Worm (Caenorhabditis elegans) whole organism, L3 larva: ENCODE results near the gene F58F9.4.

ENCODE experiments used
- ama-1 ChIP-seq: fragments of 150-350 bp; optimal IDR thresholded peaks from 2 replicates; lab custom pipeline; 2018
- daf-12 ChIP-seq: fragments of 150-350 bp; optimal IDR thresholded peaks from 2 replicates; lab custom pipeline; 2014; ENCODE audit warnings: missing biosample characterization, missing genetic modification reagents, missing genetic modification characterization
- fkh-10 ChIP-seq: sonication (generic microtip); optimal IDR thresholded peaks from 2 replicates; lab custom pipeline; 2017; ENCODE audit warnings: missing biosample characterization, missing genetic modification reagents, missing genetic modification characterization
- lin-39 ChIP-seq: fragments of 150-350 bp; optimal IDR thresholded peaks from 2 replicates; lab custom pipeline; 2018; ENCODE audit warnings: missing biosample characterization, missing genetic modification reagents, missing genetic modification characterization
- nfya-1 ChIP-seq: sonication (generic microtip); optimal IDR thresholded peaks from 2 replicates; lab custom pipeline; 2017; ENCODE audit warnings: missing genetic modification characterization, mild to moderate bottlenecking, missing compliant biosample characterization, antibody characterized with exemption, moderate library complexity; ENCODE audit not compliant: insufficient read depth
- nhr-28 ChIP-seq: fragments of 150-350 bp; optimal IDR thresholded peaks from 2 replicates; lab custom pipeline; 2014; ENCODE audit warnings: missing biosample characterization, missing genetic modification characterization
- pha-4 ChIP-seq: fragments of 150-350 bp; optimal IDR thresholded peaks from 2 replicates; lab custom pipeline; 2014; ENCODE audit warnings: missing biosample characterization, missing genetic modification reagents, missing genetic modification characterization
- skn-1 ChIP-seq: fragments of 150-350 bp; optimal IDR thresholded peaks from 2 replicates; lab custom pipeline; 2014; ENCODE audit warnings: missing biosample characterization, missing genetic modification characterization
- snpc-4 ChIP-seq: fragments of 150-350 bp; optimal IDR thresholded peaks from 2 replicates; lab custom pipeline; 2014; ENCODE audit warnings: missing biosample characterization, missing genetic modification characterization
- ztf-11 ChIP-seq: fragments of 150-350 bp; optimal IDR thresholded peaks from 2 replicates; lab custom pipeline; 2014; ENCODE audit warnings: missing biosample characterization, missing genetic modification characterization
- ztf-4 ChIP-seq: fragments of 150-350 bp; optimal IDR thresholded peaks from 2 replicates; lab custom pipeline; 2014; ENCODE audit warnings: missing biosample characterization, missing genetic modification characterization

DNA sequence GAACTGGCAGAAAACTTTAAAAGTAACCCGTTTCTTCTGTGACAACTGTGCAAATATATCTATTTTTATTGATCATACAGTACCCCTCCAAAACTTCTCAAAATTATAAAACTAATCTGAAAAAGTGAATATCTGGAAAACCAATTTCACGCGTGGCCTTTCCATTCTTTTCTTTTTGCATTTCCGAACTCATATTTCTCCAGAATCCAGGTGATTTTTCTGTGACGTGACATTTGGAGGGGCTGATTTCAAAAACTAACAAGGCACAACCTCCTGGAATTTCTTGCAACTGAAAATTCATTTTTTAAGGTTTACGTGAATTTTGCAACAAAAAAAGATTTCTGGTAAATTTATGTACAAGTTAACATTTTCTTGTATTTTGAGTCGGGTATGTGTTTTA, 30.6 kb upstream of the F58F9.4 start:
- TF ChIP-seq daf-12 (tag; lab: Kevin White, UChicago) (no peak), nfya-1 (tag; lab: Kevin White, UChicago) (no peak), ztf-4 (tag; lab: Kevin White, UChicago) (no peak), ztf-11 (tag; lab: Kevin White, UChicago) (no peak), fkh-10 (GFP tag; lab: Kevin White, UChicago) (no peak), ama-1 (lab: Kevin White, UChicago) (no peak), nhr-28 (tag; lab: Kevin White, UChicago) (no peak), pha-4 (tag; lab: Kevin White, UChicago) (no peak), lin-39 (tag; lab: Kevin White, UChicago) (no peak), skn-1 (tag; lab: Kevin White, UChicago) (no peak), snpc-4 (tag; lab: Kevin White, UChicago) (no peak)
